Worm (Caenorhabditis elegans): ENCODE data around the gene nuo-4.

DNA sequence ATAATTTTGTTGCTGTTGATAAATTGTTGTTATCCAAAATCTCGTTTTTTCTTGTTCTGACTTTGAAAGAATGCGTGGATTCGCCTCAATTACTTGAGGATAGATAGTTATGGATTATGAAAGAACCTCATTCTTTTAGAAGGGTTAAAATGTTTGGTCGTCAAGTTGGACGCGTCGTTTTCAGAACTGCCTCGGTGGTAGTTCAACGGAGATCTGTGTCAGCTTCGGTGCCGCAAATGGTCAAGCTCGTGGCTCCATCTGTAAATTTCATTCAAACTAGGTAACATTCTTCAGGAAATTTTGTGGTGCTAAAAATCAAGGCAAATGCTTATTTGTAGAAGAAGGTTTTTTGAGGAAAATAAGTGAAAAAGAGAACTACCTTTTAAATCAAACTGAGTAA, 22.0 kb upstream of the nuo-4 start, which contains the start of gene ndab-2:
- TF ChIP-seq nhr-237 (tag; optimal IDR thresholded peaks at IDR 0.05) (no peak), nhr-21 (tag; optimal IDR thresholded peaks at IDR 0.05) (no peak), nhr-11 (tag; optimal IDR thresholded peaks at IDR 0.05) (no peak), zag-1 (tag; optimal IDR thresholded peaks at IDR 0.05) (no peak), snpc-4 (tag; optimal IDR thresholded peaks at IDR 0.05) (no peak), skn-1 (tag; optimal IDR thresholded peaks at IDR 0.05) (no peak), dmd-4 (tag; optimal IDR thresholded peaks at IDR 0.05) (no peak), elt-1 (tag; optimal IDR thresholded peaks at IDR 0.05) (no peak), ama-1 (optimal IDR thresholded peaks at IDR 0.05) (no peak), crh-2 (tag; optimal IDR thresholded peaks at IDR 0.05) (no peak), nhr-12 (tag; optimal IDR thresholded peaks at IDR 0.05) (no peak), lin-39 (tag; optimal IDR thresholded peaks at IDR 0.05) (no peak), elt-3 (tag; optimal IDR thresholded peaks at IDR 0.05) (no peak)

All from whole organism, L2 larva.